Worm (Caenorhabditis elegans) whole organism, young adult: Measurements from ENCODE around the gene rpoa-12.

Experiments used
- B0261.1 ChIP-seq: sonication (generic microtip); optimal IDR thresholded peaks from 2 replicates; lab custom pipeline; 2016; ENCODE audit warnings: mild to moderate bottlenecking, missing genetic modification characterization, moderate library complexity, missing compliant biosample characterization
- B0336.3 ChIP-seq: fragments of 200-800 bp; sonication (Bioruptor generic); IDR thresholded peaks from 2 replicates; pipeline ENCODE4 v1.3.6; 2022; ENCODE audit warnings: missing genetic modification characterization, missing compliant biosample characterization
- D2030.7 ChIP-seq: fragments of 200-800 bp; sonication (Bioruptor generic); IDR thresholded peaks from 2 replicates; pipeline ENCODE4 v1.3.6; 2022; ENCODE audit warnings: missing genetic modification reagents, missing genetic modification characterization, missing compliant biosample characterization
- F22D6.2 ChIP-seq: sonication (generic microtip); optimal IDR thresholded peaks from 2 replicates; lab custom pipeline; 2016; ENCODE audit warnings: mild to moderate bottlenecking, missing genetic modification characterization, missing compliant biosample characterization
- F23B12.7 ChIP-seq: sonication (generic microtip); optimal IDR thresholded peaks from 2 replicates; lab custom pipeline; 2017; ENCODE audit warnings: missing genetic modification characterization, mild to moderate bottlenecking, missing compliant biosample characterization, antibody characterized with exemption, moderate library complexity; ENCODE audit not compliant: insufficient read depth
- F33H1.4 ChIP-seq: fragments of 200-800 bp; sonication (Bioruptor generic); IDR thresholded peaks from 2 replicates; pipeline ENCODE4 v1.3.6; 2022; ENCODE audit warnings: missing genetic modification reagents, missing genetic modification characterization, missing compliant biosample characterization
- F39B2.1 ChIP-seq: fragments of 200-800 bp; sonication (Bioruptor generic); IDR thresholded peaks from 2 replicates; pipeline ENCODE4 v1.3.6; 2022; ENCODE audit warnings: missing genetic modification reagents, missing genetic modification characterization, missing compliant biosample characterization
- F49E8.2 ChIP-seq: sonication (generic microtip); optimal IDR thresholded peaks from 3 replicates; lab custom pipeline; 2017; ENCODE audit warnings: missing genetic modification characterization, mild to moderate bottlenecking, missing compliant biosample characterization, antibody characterized with exemption, moderate library complexity; ENCODE audit not compliant: insufficient read depth
- T26A5.8 ChIP-seq: sonication (generic microtip); optimal IDR thresholded peaks from 2 replicates; lab custom pipeline; 2016; ENCODE audit warnings: missing genetic modification characterization, missing compliant biosample characterization
- Y53G8AR.9 ChIP-seq: fragments of 200-800 bp; sonication (Bioruptor generic); conservative IDR thresholded peaks from 2 replicates; pipeline ENCODE4 v1.3.6; 2022; ENCODE audit warnings: missing genetic modification reagents, missing genetic modification characterization, missing compliant biosample characterization
- Y67H2A.10 ChIP-seq: fragments of 200-800 bp; sonication (Bioruptor generic); conservative IDR thresholded peaks from 2 replicates; pipeline ENCODE4 v1.3.6; 2022; ENCODE audit warnings: missing genetic modification reagents, missing genetic modification characterization, missing compliant biosample characterization
- aptf-2 ChIP-seq: fragments of 200-800 bp; sonication (Bioruptor generic); conservative IDR thresholded peaks from 2 replicates; pipeline ENCODE4 v1.3.6; 2022; ENCODE audit warnings: missing genetic modification reagents, missing genetic modification characterization, missing compliant biosample characterization
- aptf-3 ChIP-seq: fragments of 200-800 bp; sonication (Bioruptor generic); IDR thresholded peaks from 2 replicates; pipeline ENCODE4 v1.3.6; 2022; ENCODE audit warnings: missing genetic modification characterization, missing compliant biosample characterization
- attf-5 ChIP-seq: fragments of 200-800 bp; sonication (Bioruptor generic); optimal IDR thresholded peaks from 2 replicates; lab custom pipeline; 2018; ENCODE audit warnings: mild to moderate bottlenecking, missing genetic modification characterization, missing compliant biosample characterization
- attf-6 ChIP-seq: fragments of 200-800 bp; sonication (Bioruptor generic); IDR thresholded peaks from 2 replicates; pipeline ENCODE4 v1.3.6; 2022; ENCODE audit warnings: missing genetic modification reagents, missing genetic modification characterization, missing compliant biosample characterization
- cebp-2 ChIP-seq: fragments of 200-800 bp; sonication (Bioruptor generic); IDR thresholded peaks from 2 replicates; pipeline ENCODE4 v1.3.6; 2022; ENCODE audit warnings: missing genetic modification characterization, missing compliant biosample characterization
- ceh-100 ChIP-seq: fragments of 200-800 bp; sonication (Bioruptor generic); IDR thresholded peaks from 2 replicates; pipeline ENCODE4 v1.3.6; 2022; ENCODE audit warnings: missing genetic modification reagents, missing genetic modification characterization, missing compliant biosample characterization
- ceh-79 ChIP-seq: sonication (generic microtip); optimal IDR thresholded peaks from 2 replicates; lab custom pipeline; 2017; ENCODE audit warnings: mild to moderate bottlenecking, missing genetic modification characterization, missing compliant biosample characterization
- die-1 ChIP-seq: sonication (generic microtip); optimal IDR thresholded peaks from 2 replicates; lab custom pipeline; 2016; ENCODE audit warnings: missing genotype, mild to moderate bottlenecking, missing genetic modification characterization, missing compliant biosample characterization
- dpff-1 ChIP-seq: sonication (generic microtip); optimal IDR thresholded peaks from 2 replicates; lab custom pipeline; 2017; ENCODE audit warnings: mild to moderate bottlenecking, missing genetic modification characterization, missing compliant biosample characterization
- ekl-4 ChIP-seq: fragments of 200-800 bp; sonication (Bioruptor generic); IDR thresholded peaks from 2 replicates; pipeline ENCODE4 v1.3.6; 2022; ENCODE audit warnings: missing genetic modification reagents, missing genetic modification characterization, missing compliant biosample characterization
- gei-17 ChIP-seq: fragments of 200-800 bp; sonication (Bioruptor generic); optimal IDR thresholded peaks from 2 replicates; lab custom pipeline; 2018; ENCODE audit warnings: mild to moderate bottlenecking, missing genetic modification characterization, missing compliant biosample characterization
- him-1 ChIP-seq: sonication (generic microtip); optimal IDR thresholded peaks from 2 replicates; lab custom pipeline; 2016; ENCODE audit warnings: missing genotype, missing genetic modification reagents, missing genetic modification characterization, missing compliant biosample characterization
- hmg-1.2 ChIP-seq: fragments of 200-800 bp; sonication (Bioruptor generic); IDR thresholded peaks from 2 replicates; pipeline ENCODE4 v1.3.6; 2022; ENCODE audit warnings: missing genetic modification reagents, missing genetic modification characterization, missing compliant biosample characterization
- lag-1 ChIP-seq: fragments of 200-800 bp; sonication (Bioruptor generic); IDR thresholded peaks from 2 replicates; pipeline ENCODE4 v1.3.6; 2022; ENCODE audit warnings: missing genetic modification reagents, missing genetic modification characterization, missing compliant biosample characterization
- let-526 ChIP-seq: fragments of 200-800 bp; sonication (Bioruptor generic); IDR thresholded peaks from 2 replicates; pipeline ENCODE4 v1.3.6; 2022; ENCODE audit warnings: missing genetic modification reagents, missing genetic modification characterization, missing compliant biosample characterization
- lin-26 ChIP-seq: fragments of 200-800 bp; sonication (Bioruptor generic); IDR thresholded peaks from 2 replicates; pipeline ENCODE4 v1.3.6; 2022; ENCODE audit warnings: missing genetic modification reagents, missing genetic modification characterization, missing compliant biosample characterization
- lin-35 ChIP-seq, 3 experiments: fragments of 150-350 bp in 2 of 3; sonication (generic microtip) in 1 of 3; optimal IDR thresholded peaks; 2 replicates each; lab custom pipeline; 2014 to 2018; ENCODE audit warnings: missing biosample characterization in 3 of 3, missing genetic modification characterization in 3 of 3, missing genetic modification reagents in 3 of 3
- lin-54 ChIP-seq: fragments of 200-800 bp; sonication (Bioruptor generic); optimal IDR thresholded peaks from 2 replicates; lab custom pipeline; 2018; ENCODE audit warnings: mild to moderate bottlenecking, missing genetic modification characterization, missing compliant biosample characterization
- lsl-1 ChIP-seq: fragments of 200-800 bp; sonication (Bioruptor generic); optimal IDR thresholded peaks from 2 replicates; lab custom pipeline; 2018; ENCODE audit warnings: mild to moderate bottlenecking, missing genetic modification characterization, moderate library complexity, missing compliant biosample characterization
- madf-10 ChIP-seq: sonication (generic microtip); optimal IDR thresholded peaks from 2 replicates; lab custom pipeline; 2016; ENCODE audit warnings: mild to moderate bottlenecking, missing genetic modification characterization, missing compliant biosample characterization
- madf-6 ChIP-seq: fragments of 200-800 bp; sonication (Bioruptor generic); IDR thresholded peaks from 2 replicates; pipeline ENCODE4 v1.3.6; 2022; ENCODE audit warnings: missing genetic modification reagents, missing genetic modification characterization, missing compliant biosample characterization
- nfyb-1 ChIP-seq: fragments of 200-800 bp; sonication (Bioruptor generic); IDR thresholded peaks from 2 replicates; pipeline ENCODE4 v1.3.6; 2022; ENCODE audit warnings: missing genetic modification reagents, missing genetic modification characterization, missing compliant biosample characterization
- nhr-120 ChIP-seq: fragments of 200-800 bp; sonication (Bioruptor generic); IDR thresholded peaks from 2 replicates; pipeline ENCODE4 v1.3.6; 2022; ENCODE audit warnings: missing genetic modification characterization, missing compliant biosample characterization
- nhr-90 ChIP-seq: sonication (generic microtip); optimal IDR thresholded peaks from 2 replicates; lab custom pipeline; 2016; ENCODE audit warnings: missing genotype, mild to moderate bottlenecking, missing genetic modification characterization, missing compliant biosample characterization
- sea-2 ChIP-seq: fragments of 200-800 bp; sonication (Bioruptor generic); IDR thresholded peaks from 2 replicates; pipeline ENCODE4 v1.3.6; 2022; ENCODE audit warnings: missing genetic modification characterization, missing compliant biosample characterization
- snpc-1.1 ChIP-seq: sonication (generic microtip); optimal IDR thresholded peaks from 2 replicates; lab custom pipeline; 2017; ENCODE audit warnings: missing genetic modification characterization, mild to moderate bottlenecking, missing compliant biosample characterization, antibody characterized with exemption, moderate library complexity, missing genotype, missing genetic modification reagents; ENCODE audit not compliant: insufficient read depth
- snpc-3.4 ChIP-seq: sonication (generic microtip); optimal IDR thresholded peaks from 2 replicates; lab custom pipeline; 2017; ENCODE audit warnings: missing genetic modification characterization, mild to moderate bottlenecking, missing compliant biosample characterization, antibody characterized with exemption, moderate library complexity, missing genotype, missing genetic modification reagents
- snpc-4 ChIP-seq, 5 experiments: fragments of 150-350 bp in 1 of 5; sonication (generic microtip) in 4 of 5; optimal IDR thresholded peaks; 2 replicates each; lab custom pipeline; 2014 to 2018; ENCODE audit warnings: missing genetic modification characterization in 5 of 5, missing biosample characterization in 3 of 5, antibody characterized with exemption in 2 of 5, mild to moderate bottlenecking in 2 of 5, missing compliant biosample characterization in 2 of 5, missing genotype in 2 of 5, moderate library complexity in 2 of 5, missing genetic modification reagents in 1 of 5
- tbx-9 ChIP-seq: sonication (generic microtip); optimal IDR thresholded peaks from 2 replicates; lab custom pipeline; 2016; ENCODE audit warnings: borderline replicate concordance, missing genetic modification characterization, inconsistent platforms, missing compliant biosample characterization
- unc-130 ChIP-seq: sonication (generic microtip); optimal IDR thresholded peaks from 2 replicates; lab custom pipeline; 2016; ENCODE audit warnings: missing genetic modification reagents, missing genetic modification characterization, missing compliant biosample characterization
- zfh-2 ChIP-seq: fragments of 200-800 bp; sonication (Bioruptor generic); conservative IDR thresholded peaks from 2 replicates; pipeline ENCODE4 v1.3.6; 2022; ENCODE audit warnings: missing genetic modification reagents, missing genetic modification characterization, missing compliant biosample characterization
- zim-3 ChIP-seq: sonication (generic microtip); optimal IDR thresholded peaks from 2 replicates; lab custom pipeline; 2017; ENCODE audit warnings: mild to moderate bottlenecking, missing genetic modification characterization, moderate library complexity, missing compliant biosample characterization
- ztf-18 ChIP-seq: sonication (generic microtip); optimal IDR thresholded peaks from 2 replicates; lab custom pipeline; 2016; ENCODE audit warnings: missing genotype, mild to moderate bottlenecking, missing genetic modification characterization, missing compliant biosample characterization
- ztf-26 ChIP-seq: sonication (generic microtip); optimal IDR thresholded peaks from 2 replicates; lab custom pipeline; 2017; ENCODE audit warnings: missing genetic modification characterization, missing compliant biosample characterization
- ztf-28 ChIP-seq: fragments of 200-800 bp; sonication (Bioruptor generic); IDR thresholded peaks from 2 replicates; pipeline ENCODE4 v1.3.6; 2022; ENCODE audit warnings: missing genetic modification reagents, missing genetic modification characterization, missing compliant biosample characterization
- ztf-3 ChIP-seq: fragments of 200-800 bp; sonication (Bioruptor generic); optimal IDR thresholded peaks from 2 replicates; lab custom pipeline; 2018; ENCODE audit warnings: mild to moderate bottlenecking, missing genetic modification characterization, missing compliant biosample characterization
- ztf-6 ChIP-seq: fragments of 200-800 bp; sonication (Bioruptor generic); IDR thresholded peaks from 2 replicates; pipeline ENCODE4 v1.3.6; 2022; ENCODE audit warnings: missing genetic modification reagents, missing genetic modification characterization, missing compliant biosample characterization

rpoa-12 gene

ce11 chrV:14457070-14457469, 34.0 kb upstream of the rpoa-12 start, which contains the start of gene coh-3 (continued):
- TF ChIP-seq F49E8.2 (tag; lab: Kevin White, UChicago) (peak; percentile 94), lin-54 (GFP tag; lab: Kevin White, UChicago) (peak; percentile 90), lag-1 (no peak), unc-130 (GFP tag; lab: Kevin White, UChicago) (peak; percentile 59), ceh-79 (tag; lab: Kevin White, UChicago) (no peak), F33H1.4 (peak; percentile 99), hmg-1.2 (GFP tag; lab: Robert Waterston, UW) (peak; percentile 49; the same call in 1 of the 2 replicates), ztf-26 (tag; lab: Kevin White, UChicago) (no peak), attf-6 (GFP tag; lab: Robert Waterston, UW) (peak; percentile 70), snpc-1.1 (tag; lab: Kevin White, UChicago) (peak; percentile 87), cebp-2 (GFP tag; lab: Robert Waterston, UW) (no peak), nhr-120 (GFP tag; lab: Robert Waterston, UW) (no peak), ceh-100 (GFP tag; lab: Robert Waterston, UW) (peak; percentile 57; the same call in 1 of the 2 replicates), madf-10 (tag; lab: Kevin White, UChicago) (no peak), ztf-6 (GFP tag; lab: Robert Waterston, UW) (no peak), dpff-1 (tag; lab: Kevin White, UChicago) (no peak), aptf-3 (GFP tag; lab: Robert Waterston, UW) (no peak), nhr-90 (tag; lab: Kevin White, UChicago) (no peak), F22D6.2 (tag; lab: Kevin White, UChicago) (no peak), aptf-2 (GFP tag; lab: Robert Waterston, UW) (peak; percentile 65; the same call in 1 of the 2 replicates), B0336.3 (GFP tag; lab: Robert Waterston, UW) (peak; percentile 53; the same call in 1 of the 2 replicates), Y67H2A.10 (GFP tag; lab: Robert Waterston, UW) (0 out of 2 replicates have a peak, but pooled peaks have one; percentile 25), him-1 (tag; lab: Kevin White, UChicago) (peak; percentile 53), gei-17 (GFP tag; lab: Kevin White, UChicago) (no peak), T26A5.8 (tag; lab: Kevin White, UChicago) (no peak), nfyb-1 (GFP tag; lab: Robert Waterston, UW) (no peak), ekl-4 (GFP tag; lab: Robert Waterston, UW) (peak; percentile 88), snpc-4 (GFP tag; optimal IDR thresholded peaks at IDR 0.05; lab: Kevin White, UChicago) (no peak), snpc-4 (tag; optimal IDR thresholded peaks at IDR 0.05; lab: Kevin White, UChicago) (peak in 3 of 4 experiments; percentile 46 to 74 (median 71)), ztf-28 (GFP tag; lab: Robert Waterston, UW) (peak; percentile 53; the same call in 1 of the 2 replicates), F39B2.1 (GFP tag; lab: Robert Waterston, UW) (no peak), madf-6 (GFP tag; lab: Robert Waterston, UW) (peak; percentile 99), sea-2 (GFP tag; lab: Robert Waterston, UW) (no peak), snpc-3.4 (peak; percentile 95), let-526 (GFP tag; lab: Robert Waterston, UW) (no peak), die-1 (no peak), lsl-1 (GFP tag; lab: Kevin White, UChicago) (peak; percentile 99), zim-3 (tag; lab: Kevin White, UChicago) (no peak), F23B12.7 (tag; lab: Kevin White, UChicago) (peak; percentile 65), zfh-2 (GFP tag; lab: Robert Waterston, UW) (no peak), lin-35 (GFP tag; optimal IDR thresholded peaks at IDR 0.05; lab: Kevin White, UChicago) (peak in 1 of 3 experiments; percentile 30), Y53G8AR.9 (GFP tag; lab: Robert Waterston, UW) (peak; percentile 81), ztf-18 (tag; lab: Kevin White, UChicago) (no peak), tbx-9 (tag; lab: Kevin White, UChicago) (no peak), attf-5 (GFP tag; lab: Kevin White, UChicago) (no peak), B0261.1 (tag; lab: Kevin White, UChicago) (no peak), ztf-3 (GFP tag; lab: Kevin White, UChicago) (no peak), D2030.7 (peak; percentile 95), lin-26 (GFP tag; lab: Robert Waterston, UW) (no peak)
